Worm (Caenorhabditis elegans) whole organism, young adult: ENCODE data around the gene nas-24.

Source experiments
- F37B4.10 ChIP-seq: fragments of 200-800 bp; sonication (Bioruptor generic); IDR thresholded peaks from 2 replicates; pipeline ENCODE4 v1.3.6; 2022; ENCODE audit warnings: missing genetic modification characterization, missing compliant biosample characterization
- F39B2.1 ChIP-seq: fragments of 200-800 bp; sonication (Bioruptor generic); IDR thresholded peaks from 2 replicates; pipeline ENCODE4 v1.3.6; 2022; ENCODE audit warnings: missing genetic modification reagents, missing genetic modification characterization, missing compliant biosample characterization
- K12H6.12 ChIP-seq: fragments of 200-800 bp; sonication (Bioruptor generic); optimal IDR thresholded peaks from 2 replicates; lab custom pipeline; 2018; ENCODE audit warnings: mild to moderate bottlenecking, missing genetic modification characterization, missing compliant biosample characterization
- T07F8.4 ChIP-seq: sonication (generic microtip); optimal IDR thresholded peaks from 2 replicates; lab custom pipeline; 2016; ENCODE audit warnings: mild to moderate bottlenecking, missing genetic modification characterization, moderate library complexity, missing compliant biosample characterization
- Y53F4B.3 ChIP-seq: fragments of 200-800 bp; sonication (Bioruptor generic); IDR thresholded peaks from 2 replicates; pipeline ENCODE4 v1.3.6; 2022; ENCODE audit warnings: missing genetic modification reagents, missing genetic modification characterization, missing compliant biosample characterization
- Y53G8AR.9 ChIP-seq: fragments of 200-800 bp; sonication (Bioruptor generic); conservative IDR thresholded peaks from 2 replicates; pipeline ENCODE4 v1.3.6; 2022; ENCODE audit warnings: missing genetic modification reagents, missing genetic modification characterization, missing compliant biosample characterization
- Y56A3A.18 ChIP-seq: fragments of 200-800 bp; sonication (Bioruptor generic); IDR thresholded peaks from 2 replicates; pipeline ENCODE4 v1.3.6; 2022; ENCODE audit warnings: missing genetic modification reagents, missing genetic modification characterization, missing compliant biosample characterization
- Y79H2A.3 ChIP-seq: fragments of 200-800 bp; sonication (Bioruptor generic); conservative IDR thresholded peaks from 2 replicates; pipeline ENCODE4 v1.3.6; 2022; ENCODE audit warnings: missing genetic modification reagents, missing genetic modification characterization, missing compliant biosample characterization
- ama-1 ChIP-seq, 3 experiments: fragments of 150-350 bp in 1 of 3; sonication (generic microtip) in 2 of 3; optimal IDR thresholded peaks; 2 replicates each; lab custom pipeline; 2014 to 2018; ENCODE audit warnings: missing biosample characterization in 2 of 3, missing genetic modification characterization in 2 of 3, missing genetic modification reagents in 2 of 3
- athp-1 ChIP-seq: sonication (generic microtip); optimal IDR thresholded peaks from 2 replicates; lab custom pipeline; 2017; ENCODE audit warnings: mild to moderate bottlenecking, missing genetic modification characterization, missing compliant biosample characterization
- attf-5 ChIP-seq: fragments of 200-800 bp; sonication (Bioruptor generic); optimal IDR thresholded peaks from 2 replicates; lab custom pipeline; 2018; ENCODE audit warnings: mild to moderate bottlenecking, missing genetic modification characterization, missing compliant biosample characterization
- cebp-1 ChIP-seq, 2 experiments: fragments of 200-800 bp in 1 of 2; sonication (Bioruptor generic) in 1 of 2; sonication (generic microtip) in 1 of 2; IDR thresholded peaks in 1 of 2; optimal IDR thresholded peaks in 1 of 2; 2 replicates each; pipeline versions ENCODE4 v1.3.6 to Lab custom; 2017 to 2022; ENCODE audit warnings: missing compliant biosample characterization in 2 of 2, missing genetic modification characterization in 2 of 2, mild to moderate bottlenecking in 1 of 2, missing genetic modification reagents in 1 of 2, moderate library complexity in 1 of 2
- ceh-100 ChIP-seq: fragments of 200-800 bp; sonication (Bioruptor generic); IDR thresholded peaks from 2 replicates; pipeline ENCODE4 v1.3.6; 2022; ENCODE audit warnings: missing genetic modification reagents, missing genetic modification characterization, missing compliant biosample characterization
- ceh-27 ChIP-seq: fragments of 200-800 bp; sonication (Bioruptor generic); optimal IDR thresholded peaks from 2 replicates; lab custom pipeline; 2018; ENCODE audit warnings: mild to moderate bottlenecking, missing genetic modification characterization, moderate library complexity, missing compliant biosample characterization
- ceh-58 ChIP-seq: fragments of 200-800 bp; sonication (Bioruptor generic); IDR thresholded peaks from 2 replicates; pipeline ENCODE4 v1.3.6; 2022; ENCODE audit warnings: missing genetic modification characterization, missing compliant biosample characterization
- ceh-91 ChIP-seq: fragments of 200-800 bp; sonication (Bioruptor generic); IDR thresholded peaks from 2 replicates; pipeline ENCODE4 v1.3.6; 2022; ENCODE audit warnings: missing genetic modification reagents, missing genetic modification characterization, missing compliant biosample characterization
- die-1 ChIP-seq: sonication (generic microtip); optimal IDR thresholded peaks from 2 replicates; lab custom pipeline; 2016; ENCODE audit warnings: missing genotype, mild to moderate bottlenecking, missing genetic modification characterization, missing compliant biosample characterization
- dpl-1 ChIP-seq: fragments of 150-350 bp; optimal IDR thresholded peaks from 2 replicates; lab custom pipeline; 2014; ENCODE audit warnings: missing biosample characterization, missing genetic modification reagents, missing genetic modification characterization
- egl-44 ChIP-seq: fragments of 200-800 bp; sonication (Bioruptor generic); IDR thresholded peaks from 2 replicates; pipeline ENCODE4 v1.3.6; 2022; ENCODE audit warnings: missing genetic modification reagents, missing genetic modification characterization, missing compliant biosample characterization
- ets-4 ChIP-seq: fragments of 200-800 bp; sonication (Bioruptor generic); optimal IDR thresholded peaks from 2 replicates; lab custom pipeline; 2018; ENCODE audit warnings: mild to moderate bottlenecking, missing genetic modification characterization, missing compliant biosample characterization
- fkh-3 ChIP-seq: sonication (generic microtip); optimal IDR thresholded peaks from 2 replicates; lab custom pipeline; 2016; ENCODE audit warnings: mild to moderate bottlenecking, missing genetic modification characterization, missing compliant biosample characterization
- hmg-1.2 ChIP-seq: fragments of 200-800 bp; sonication (Bioruptor generic); IDR thresholded peaks from 2 replicates; pipeline ENCODE4 v1.3.6; 2022; ENCODE audit warnings: missing genetic modification reagents, missing genetic modification characterization, missing compliant biosample characterization
- hmg-20 ChIP-seq: fragments of 200-800 bp; sonication (Bioruptor generic); IDR thresholded peaks from 2 replicates; pipeline ENCODE4 v1.3.6; 2022; ENCODE audit warnings: missing genetic modification reagents, missing genetic modification characterization, missing compliant biosample characterization
- hsf-1 ChIP-seq: fragments of 200-800 bp; sonication (Bioruptor generic); IDR thresholded peaks from 2 replicates; pipeline ENCODE4 v1.3.6; 2022; ENCODE audit warnings: missing genetic modification reagents, missing genetic modification characterization, missing compliant biosample characterization
- let-526 ChIP-seq: fragments of 200-800 bp; sonication (Bioruptor generic); IDR thresholded peaks from 2 replicates; pipeline ENCODE4 v1.3.6; 2022; ENCODE audit warnings: missing genetic modification reagents, missing genetic modification characterization, missing compliant biosample characterization
- lin-54 ChIP-seq: fragments of 200-800 bp; sonication (Bioruptor generic); optimal IDR thresholded peaks from 2 replicates; lab custom pipeline; 2018; ENCODE audit warnings: mild to moderate bottlenecking, missing genetic modification characterization, missing compliant biosample characterization
- lir-1 ChIP-seq: fragments of 200-800 bp; sonication (Bioruptor generic); conservative IDR thresholded peaks from 2 replicates; pipeline ENCODE4 v1.3.6; 2022; ENCODE audit warnings: missing genetic modification reagents, missing genetic modification characterization, missing compliant biosample characterization
- madf-6 ChIP-seq: fragments of 200-800 bp; sonication (Bioruptor generic); IDR thresholded peaks from 2 replicates; pipeline ENCODE4 v1.3.6; 2022; ENCODE audit warnings: missing genetic modification reagents, missing genetic modification characterization, missing compliant biosample characterization
- mxl-1 ChIP-seq: sonication (generic microtip); optimal IDR thresholded peaks from 2 replicates; lab custom pipeline; 2016; ENCODE audit warnings: missing genetic modification characterization, missing compliant biosample characterization
- nfya-2 ChIP-seq: fragments of 200-800 bp; sonication (Bioruptor generic); IDR thresholded peaks from 2 replicates; pipeline ENCODE4 v1.3.6; 2022; ENCODE audit warnings: missing genetic modification reagents, missing genetic modification characterization, missing compliant biosample characterization
- nhr-80 ChIP-seq: sonication (generic microtip); optimal IDR thresholded peaks from 2 replicates; lab custom pipeline; 2016; ENCODE audit warnings: missing genetic modification characterization, missing compliant biosample characterization
- nhr-90 ChIP-seq: sonication (generic microtip); optimal IDR thresholded peaks from 2 replicates; lab custom pipeline; 2016; ENCODE audit warnings: missing genotype, mild to moderate bottlenecking, missing genetic modification characterization, missing compliant biosample characterization
- pbrm-1 ChIP-seq: fragments of 200-800 bp; sonication (Bioruptor generic); IDR thresholded peaks from 2 replicates; pipeline ENCODE4 v1.3.6; 2022; ENCODE audit warnings: missing genetic modification reagents, missing genetic modification characterization, missing compliant biosample characterization
- pha-4 ChIP-seq: fragments of 150-350 bp; sonication (generic microtip); optimal IDR thresholded peaks from 2 replicates; lab custom pipeline; 2014; ENCODE audit warnings: missing biosample characterization, missing genetic modification reagents, missing genetic modification characterization
- rcor-1 ChIP-seq: fragments of 200-800 bp; sonication (Bioruptor generic); IDR thresholded peaks from 2 replicates; pipeline ENCODE4 v1.3.6; 2022; ENCODE audit warnings: missing genetic modification reagents, missing genetic modification characterization, missing compliant biosample characterization
- rpc-1 ChIP-seq, 2 experiments: fragments of 150-350 bp in 1 of 2; sonication (generic microtip) in 1 of 2; optimal IDR thresholded peaks; 2 replicates each; lab custom pipeline; 2014 to 2018; ENCODE audit warnings: missing biosample characterization in 1 of 2, missing genetic modification characterization in 1 of 2, missing genetic modification reagents in 1 of 2, missing genotype in 1 of 2
- sdz-38 ChIP-seq: sonication (generic microtip); optimal IDR thresholded peaks from 2 replicates; lab custom pipeline; 2016; ENCODE audit warnings: missing genotype, missing genetic modification characterization, missing compliant biosample characterization
- snpc-1.1 ChIP-seq: sonication (generic microtip); optimal IDR thresholded peaks from 2 replicates; lab custom pipeline; 2017; ENCODE audit warnings: missing genetic modification characterization, mild to moderate bottlenecking, missing compliant biosample characterization, antibody characterized with exemption, moderate library complexity, missing genotype, missing genetic modification reagents; ENCODE audit not compliant: insufficient read depth
- snpc-3.4 ChIP-seq: sonication (generic microtip); optimal IDR thresholded peaks from 2 replicates; lab custom pipeline; 2017; ENCODE audit warnings: missing genetic modification characterization, mild to moderate bottlenecking, missing compliant biosample characterization, antibody characterized with exemption, moderate library complexity, missing genotype, missing genetic modification reagents
- snpc-4 ChIP-seq, 5 experiments: fragments of 150-350 bp in 1 of 5; sonication (generic microtip) in 4 of 5; optimal IDR thresholded peaks; 2 replicates each; lab custom pipeline; 2014 to 2018; ENCODE audit warnings: missing genetic modification characterization in 5 of 5, missing biosample characterization in 3 of 5, antibody characterized with exemption in 2 of 5, mild to moderate bottlenecking in 2 of 5, missing compliant biosample characterization in 2 of 5, missing genotype in 2 of 5, moderate library complexity in 2 of 5, missing genetic modification reagents in 1 of 5
- tbx-9 ChIP-seq: sonication (generic microtip); optimal IDR thresholded peaks from 2 replicates; lab custom pipeline; 2016; ENCODE audit warnings: borderline replicate concordance, missing genetic modification characterization, inconsistent platforms, missing compliant biosample characterization
- xnd-1 ChIP-seq: sonication (generic microtip); optimal IDR thresholded peaks from 2 replicates; lab custom pipeline; 2016; ENCODE audit warnings: missing genotype, missing genetic modification reagents, missing genetic modification characterization, missing compliant biosample characterization
- ztf-26 ChIP-seq: sonication (generic microtip); optimal IDR thresholded peaks from 2 replicates; lab custom pipeline; 2017; ENCODE audit warnings: missing genetic modification characterization, missing compliant biosample characterization
- ztf-6 ChIP-seq: fragments of 200-800 bp; sonication (Bioruptor generic); IDR thresholded peaks from 2 replicates; pipeline ENCODE4 v1.3.6; 2022; ENCODE audit warnings: missing genetic modification reagents, missing genetic modification characterization, missing compliant biosample characterization

Gene nas-24

DNA sequence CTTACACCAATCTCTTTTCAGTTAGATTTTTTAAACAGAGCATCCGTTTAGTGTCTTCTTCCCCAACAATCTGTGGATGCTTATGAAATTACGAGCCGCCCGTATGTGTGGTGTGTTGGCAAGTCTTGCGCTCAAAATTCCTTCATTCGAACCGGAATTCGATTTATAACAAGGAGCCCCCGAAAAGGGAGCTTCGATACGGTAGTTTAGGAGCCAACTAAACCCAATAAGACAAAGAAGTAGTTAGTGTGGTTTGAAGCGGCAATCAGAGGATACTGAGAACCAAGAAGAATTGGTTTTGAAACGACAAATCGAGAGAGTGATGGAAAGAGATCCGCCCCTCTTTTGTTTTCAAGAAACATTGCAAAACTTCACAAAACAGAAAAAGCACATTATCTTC, 43.1 kb downstream of the nas-24 start:
- no peak for TF ChIP-seq lin-54 (GFP tag; lab: Kevin White, UChicago)
- TF ChIP-seq rcor-1, result no peak
- TF ChIP-seq Y56A3A.18, result no peak
- TF ChIP-seq snpc-3.4 (tag; lab: Kevin White, UChicago), result no peak
- no peak for TF ChIP-seq ceh-58
- no peak for TF ChIP-seq Y53G8AR.9 (GFP tag; lab: Robert Waterston, UW)
- no peak for TF ChIP-seq ztf-26 (tag; lab: Kevin White, UChicago)
- TF ChIP-seq nfya-2, result no peak
- no peak for TF ChIP-seq lir-1
- TF ChIP-seq ceh-100, result no peak
- no peak for TF ChIP-seq ets-4
- no peak for TF ChIP-seq ztf-6
- TF ChIP-seq pbrm-1, result no peak
- no peak for TF ChIP-seq Y79H2A.3 (GFP tag; lab: Robert Waterston, UW)
- TF ChIP-seq madf-6 (GFP tag; lab: Robert Waterston, UW), result no peak
- TF ChIP-seq egl-44 (GFP tag; lab: Robert Waterston, UW), result no peak
- no peak for TF ChIP-seq snpc-4 (GFP tag; optimal IDR thresholded peaks at IDR 0.05; lab: Kevin White, UChicago)
- TF ChIP-seq snpc-4 (tag; optimal IDR thresholded peaks at IDR 0.05; lab: Kevin White, UChicago), result no peak
- TF ChIP-seq F39B2.1 (GFP tag; lab: Robert Waterston, UW), result no peak
- TF ChIP-seq sdz-38, result no peak
- TF ChIP-seq ceh-91 (GFP tag; lab: Robert Waterston, UW), result no peak

- no peak for TF ChIP-seq K12H6.12 (tag; lab: Kevin White, UChicago)
- no peak for TF ChIP-seq dpl-1 (GFP tag; lab: Kevin White, UChicago)
- TF ChIP-seq ztf-6, result no peak
- no peak for TF ChIP-seq fkh-3
- TF ChIP-seq ceh-27 (GFP tag; lab: Kevin White, UChicago), result no peak
- no peak for TF ChIP-seq mxl-1 (tag; lab: Kevin White, UChicago)
- TF ChIP-seq pha-4 (tag; lab: Kevin White, UChicago), result no peak
- no peak for TF ChIP-seq F37B4.10
- no peak for TF ChIP-seq Y53F4B.3
- no peak for TF ChIP-seq die-1 (tag; lab: Kevin White, UChicago)
- no peak for TF ChIP-seq nhr-90 (tag; lab: Kevin White, UChicago)
- no peak for TF ChIP-seq nhr-80
- TF ChIP-seq hsf-1, result no peak
- TF ChIP-seq rpc-1 (optimal IDR thresholded peaks at IDR 0.05; lab: Kevin White, UChicago), result no peak
- no peak for TF ChIP-seq rpc-1 (tag; optimal IDR thresholded peaks at IDR 0.05; lab: Kevin White, UChicago)
- TF ChIP-seq xnd-1 (tag; lab: Kevin White, UChicago), result no peak
- no peak for TF ChIP-seq attf-5
- TF ChIP-seq hmg-1.2 (GFP tag; lab: Robert Waterston, UW), result no peak
- TF ChIP-seq tbx-9 (tag; lab: Kevin White, UChicago), result no peak
- TF ChIP-seq T07F8.4 (tag; lab: Kevin White, UChicago), result no peak
Measured at ce11 chrV:13812931-13813330, 43.7 kb downstream of the nas-24 start, which contains the start of gene ceh-24. Gene ceh-24 (plus strand): TSS chrV:13813231.

DNA sequence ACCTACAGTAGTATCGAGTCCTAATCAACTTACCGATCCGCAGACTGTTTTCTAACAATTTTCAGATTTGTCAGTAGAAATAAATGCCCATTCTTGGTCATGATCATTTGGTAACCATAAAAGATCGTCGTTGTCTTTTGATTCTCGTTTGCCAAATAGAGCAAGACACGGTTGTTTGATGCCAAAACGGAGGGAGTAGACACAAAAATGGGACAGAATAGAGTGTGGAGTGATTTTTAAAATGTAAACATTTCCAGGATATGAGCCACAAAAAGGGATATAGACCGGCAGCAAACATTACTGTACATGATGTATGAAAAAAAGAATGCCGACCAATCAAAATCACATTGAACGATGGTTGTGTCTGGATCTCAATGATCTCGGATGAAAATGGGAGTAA, 47.7 kb downstream of the nas-24 start, which contains the start of gene F55B12.2:
Gene F55B12.2 (minus strand): TSS at position 101 of the 400 bp plus-strand sequence.
- no peak for TF ChIP-seq athp-1
- TF ChIP-seq cebp-1 (GFP tag; IDR thresholded peaks at IDR 0.05; lab: Robert Waterston, UW), result no peak
- no peak for TF ChIP-seq cebp-1 (tag; optimal IDR thresholded peaks at IDR 0.05; lab: Kevin White, UChicago)
- TF ChIP-seq let-526 (GFP tag; lab: Robert Waterston, UW), result no peak
- TF ChIP-seq snpc-1.1 (tag; lab: Kevin White, UChicago), result no peak
- no peak for TF ChIP-seq hmg-20 (GFP tag; lab: Robert Waterston, UW)
- no peak for TF ChIP-seq ama-1 (optimal IDR thresholded peaks at IDR 0.05; lab: Kevin White, UChicago)
- TF ChIP-seq ama-1 (GFP tag; optimal IDR thresholded peaks at IDR 0.05; lab: Kevin White, UChicago), result no peak
